Worm (Caenorhabditis elegans): ENCODE measurements around the gene mex-6.

- TF ChIP-seq ama-1 (optimal IDR thresholded peaks at IDR 0.05) (no peak), B0310.2 (tag; optimal IDR thresholded peaks at IDR 0.05) (no peak), ets-7 (tag; optimal IDR thresholded peaks at IDR 0.05) (no peak), hnd-1 (tag; optimal IDR thresholded peaks at IDR 0.05) (no peak), tra-4 (tag; optimal IDR thresholded peaks at IDR 0.05) (no peak), aly-1 (tag; optimal IDR thresholded peaks at IDR 0.05) (no peak), flt-1 (GFP tag; IDR thresholded peaks at IDR 0.05) (no peak), tbx-37 (GFP tag; conservative IDR thresholded peaks at IDR 0.05) (no peak), F13C5.2 (tag; optimal IDR thresholded peaks at IDR 0.05) (no peak), hmbx-1 (tag; optimal IDR thresholded peaks at IDR 0.05) (no peak), pes-1 (GFP tag; IDR thresholded peaks at IDR 0.05) (no peak), ceh-13 (GFP tag; optimal IDR thresholded peaks at IDR 0.05) (no peak), ceh-36 (tag; optimal IDR thresholded peaks at IDR 0.05) (no peak)
These were observed 49.4 kb downstream of the mex-6 start for ce11 chrII:9573412-9573811.
